Fruit fly (Drosophila melanogaster): ENCODE data around the gene CG45263.

Gene CG45263

DNA sequence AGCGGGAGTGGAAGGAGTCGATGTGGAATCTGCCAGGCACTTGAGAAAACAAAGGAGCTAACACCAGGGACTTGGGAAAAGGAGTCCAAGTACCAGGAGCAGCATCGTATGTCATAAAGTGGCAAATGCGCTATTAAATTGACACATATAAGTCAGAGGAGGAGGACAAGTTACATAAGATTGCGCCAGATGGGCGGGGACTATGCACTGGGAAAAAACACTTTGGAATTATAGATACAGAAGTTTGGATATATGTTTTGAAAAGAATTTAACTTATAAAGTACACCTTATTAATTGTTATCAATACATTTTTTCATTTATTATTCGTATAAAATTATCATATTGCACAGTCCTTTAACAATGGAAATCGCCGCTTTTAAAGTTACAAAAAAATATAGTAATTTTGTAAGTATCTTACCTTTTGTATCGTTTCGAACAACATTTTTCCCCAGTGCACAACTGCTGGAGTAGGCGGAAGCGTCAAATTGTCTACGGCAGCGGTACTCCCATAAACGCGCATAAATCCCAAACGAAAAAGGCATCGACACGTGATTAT is 141.3 kb downstream of the CG45263 start (continued):
- TF ChIP-seq trem (tag; optimal IDR thresholded peaks at IDR 0.05), result peak; percentile 7
- TF ChIP-seq lola (GFP tag; optimal IDR thresholded peaks at IDR 0.05), result peak in 1 of 3 experiments; percentile 61
- peak; percentile 34 for TF ChIP-seq grau (tag; optimal IDR thresholded peaks at IDR 0.05)
- peak in 1 of 2 experiments; percentile 1 for TF ChIP-seq bsh (GFP tag; optimal IDR thresholded peaks at IDR 0.05)
- TF ChIP-seq CG7987 (GFP tag; optimal IDR thresholded peaks at IDR 0.05), result no peak
- peak; percentile 48 for TF ChIP-seq CG17829 (tag; optimal IDR thresholded peaks at IDR 0.05)
- TF ChIP-seq nom (GFP tag; optimal IDR thresholded peaks at IDR 0.05), result no peak
- TF ChIP-seq CG10431 (GFP tag; optimal IDR thresholded peaks at IDR 0.05), result no peak
- peak; percentile 74 for TF ChIP-seq zf30C (GFP tag; optimal IDR thresholded peaks at IDR 0.05)
- TF ChIP-seq sens-2 (GFP tag; IDR thresholded peaks at IDR 0.05), result no peak
- no peak for TF ChIP-seq Fer1 (GFP tag; optimal IDR thresholded peaks at IDR 0.05)
- peak; percentile 79 for TF ChIP-seq sens (GFP tag)
- peak; percentile 30; the same call in 1 of the 3 replicates for TF ChIP-seq row (GFP tag; IDR thresholded peaks at IDR 0.05)
- TF ChIP-seq luna (GFP tag; optimal IDR thresholded peaks at IDR 0.05), result no peak
- peak; percentile 45 for TF ChIP-seq CG10267 (tag; optimal IDR thresholded peaks at IDR 0.05)
- peak; percentile 13 for TF ChIP-seq CG7839 (tag; optimal IDR thresholded peaks at IDR 0.05)
- peak; percentile 25 for TF ChIP-seq CoRest (tag; optimal IDR thresholded peaks at IDR 0.05)
- peak; percentile 23 for TF ChIP-seq CG8924 (tag; optimal IDR thresholded peaks at IDR 0.05)
- no peak for TF ChIP-seq her (GFP tag; optimal IDR thresholded peaks at IDR 0.05)
- TF ChIP-seq dmrt11E (tag; optimal IDR thresholded peaks at IDR 0.05), result peak; percentile 65
- no peak for TF ChIP-seq bab2 (GFP tag; optimal IDR thresholded peaks at IDR 0.05)

DNA sequence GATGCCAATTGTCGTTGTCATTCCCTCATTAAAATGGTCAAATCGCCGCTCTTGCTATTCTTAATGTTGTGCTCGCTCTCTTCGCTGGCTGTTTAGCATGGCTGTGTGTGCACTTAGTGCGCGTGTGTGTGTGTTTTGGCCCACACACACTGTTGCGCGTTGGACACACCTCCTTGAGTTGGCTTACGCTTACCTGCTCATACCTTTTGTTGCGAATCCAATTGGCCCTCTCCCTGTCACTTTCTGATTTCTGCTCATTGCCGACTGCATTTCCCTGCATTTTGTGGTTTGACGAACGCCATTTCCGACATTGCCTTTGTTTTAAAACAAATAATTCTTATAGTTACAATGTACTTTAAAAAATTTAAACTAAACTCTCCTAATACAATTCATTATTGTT is 142.4 kb downstream of the CG45263 start:
- no peak for TF ChIP-seq nau (GFP tag; optimal IDR thresholded peaks at IDR 0.05)
- TF ChIP-seq Elba2 (GFP tag; optimal IDR thresholded peaks at IDR 0.05), result peak; percentile 93
- TF ChIP-seq Hand (GFP tag; optimal IDR thresholded peaks at IDR 0.05), result no peak
- no peak for TF ChIP-seq sim (GFP tag; IDR thresholded peaks at IDR 0.05)
- TF ChIP-seq CG14860 (GFP tag; IDR thresholded peaks at IDR 0.05; ENCODE audit: partially characterized antibody), result no peak
- TF ChIP-seq insv (GFP tag; optimal IDR thresholded peaks at IDR 0.05), result peak in 1 of 2 experiments; percentile 8
- TF ChIP-seq CG7372 (GFP tag; IDR thresholded peaks at IDR 0.05), result 0 out of 2 replicates have a peak, but pooled peaks have one; percentile 3
- peak in 1 of 2 experiments; percentile 27 for TF ChIP-seq tll (GFP tag; optimal IDR thresholded peaks at IDR 0.05)
- no peak for TF ChIP-seq HLH3B (GFP tag; IDR thresholded peaks at IDR 0.05)
- no peak for TF ChIP-seq wor (GFP tag; IDR thresholded peaks at IDR 0.05)
- peak; percentile 41 for TF ChIP-seq CG15479 (GFP tag; optimal IDR thresholded peaks at IDR 0.05)
- peak; percentile 44 for TF ChIP-seq zen (tag; optimal IDR thresholded peaks at IDR 0.05)

DNA sequence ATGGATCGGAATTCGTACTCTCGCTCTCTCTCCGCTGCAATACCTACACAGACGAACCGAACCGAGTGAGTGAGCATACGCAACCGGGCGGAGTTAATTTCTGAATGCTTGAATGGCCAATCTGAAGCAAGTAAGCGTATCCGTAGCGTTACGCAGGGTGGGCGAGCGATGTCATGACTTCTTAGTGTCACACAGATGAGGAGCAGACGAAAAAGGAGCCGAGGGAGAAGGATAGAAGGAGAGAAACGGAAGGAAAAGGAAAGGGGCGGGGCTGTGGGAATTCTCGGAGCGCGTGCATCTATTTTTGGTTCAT is 143.0 kb downstream of the CG45263 start:
- TF ChIP-seq CG6791 (GFP tag; IDR thresholded peaks at IDR 0.05; ENCODE audit: partially characterized antibody) (peak; percentile 19; the same call in 1 of the 3 replicates), Trl (optimal IDR thresholded peaks at IDR 0.05) (peak in 1 of 2 experiments; percentile 54), Trl (GFP tag; optimal IDR thresholded peaks at IDR 0.05) (no peak), Gsc (GFP tag; IDR thresholded peaks at IDR 0.05) (no peak), CG7556 (GFP tag; optimal IDR thresholded peaks at IDR 0.05) (peak; percentile 31), CG7357 (GFP tag; IDR thresholded peaks at IDR 0.05) (0 out of 3 replicates have a peak, but pooled peaks have one; percentile 4), Nf-YB (GFP tag; optimal IDR thresholded peaks at IDR 0.05) (peak; percentile 91), ranshi (GFP tag; IDR thresholded peaks at IDR 0.05) (no peak), CG30403 (GFP tag; optimal IDR thresholded peaks at IDR 0.05) (peak; percentile 19), sr (GFP tag; IDR thresholded peaks at IDR 0.05) (peak; percentile 78; the same call in 2 of the 3 replicates)

Data from whole organism, embryonic.